Fruit fly (Drosophila melanogaster) whole organism, embryonic: ENCODE results near the gene CG7518.

Source experiments
- Bgb ChIP-seq: fragments of 200-800 bp; sonication (Bioruptor generic); IDR thresholded peaks from 2 replicates; pipeline ENCODE4 v1.3.6; 2022; ENCODE audit warnings: missing biosample characterization, missing genetic modification characterization; ENCODE audit not compliant: partially characterized antibody
- CG10654 ChIP-seq: fragments of 200-800 bp; sonication (Bioruptor generic); optimal IDR thresholded peaks from 2 replicates; lab custom pipeline; 2016; ENCODE audit warnings: missing biosample characterization, missing genetic modification characterization
- CG11504 ChIP-seq: fragments of 200-800 bp; sonication (Bioruptor generic); optimal IDR thresholded peaks from 3 replicates; lab custom pipeline; 2019; ENCODE audit warnings: missing biosample characterization, mild to moderate bottlenecking, missing genetic modification characterization, moderate library complexity
- CG11696 ChIP-seq: fragments of 200-800 bp; sonication (Bioruptor generic); IDR thresholded peaks from 2 replicates; pipeline ENCODE4 v1.3.6; 2022; ENCODE audit warnings: missing biosample characterization, missing genetic modification characterization
- CG12391 ChIP-seq: fragments of 200-800 bp; sonication (Bioruptor generic); optimal IDR thresholded peaks from 3 replicates; lab custom pipeline; 2018; ENCODE audit warnings: missing biosample characterization, mild to moderate bottlenecking, missing genetic modification characterization, moderate library complexity
- CG13123 ChIP-seq: fragments of 200-800 bp; sonication (Bioruptor generic); optimal IDR thresholded peaks from 2 replicates; lab custom pipeline; 2016; ENCODE audit warnings: missing biosample characterization, missing genetic modification characterization
- CG14441 ChIP-seq: fragments of 200-800 bp; sonication (Bioruptor generic); IDR thresholded peaks from 2 replicates; pipeline ENCODE4 v1.3.6; 2022; ENCODE audit warnings: missing biosample characterization, missing genetic modification characterization
- CG14667 ChIP-seq: fragments of 200-800 bp; sonication (Bioruptor generic); IDR thresholded peaks from 2 replicates; pipeline ENCODE4 v1.3.6; 2022; ENCODE audit warnings: missing biosample characterization, missing genetic modification characterization
- CG14965 ChIP-seq: fragments of 200-800 bp; sonication (Bioruptor generic); optimal IDR thresholded peaks from 2 replicates; lab custom pipeline; 2016; ENCODE audit warnings: missing biosample characterization, missing genetic modification characterization, borderline replicate concordance
- CG1647 ChIP-seq: fragments of 200-800 bp; sonication (Bioruptor generic); optimal IDR thresholded peaks from 3 replicates; lab custom pipeline; 2016; ENCODE audit warnings: missing biosample characterization, missing genetic modification characterization
- CG17385 ChIP-seq: fragments of 200-800 bp; sonication (Bioruptor generic); optimal IDR thresholded peaks from 3 replicates; lab custom pipeline; 2018; ENCODE audit warnings: missing biosample characterization, mild to moderate bottlenecking, missing genetic modification characterization
- CG2199 ChIP-seq: fragments of 200-800 bp; sonication (Bioruptor generic); IDR thresholded peaks from 3 replicates; pipeline ENCODE4 v1.3.6; 2022; ENCODE audit warnings: missing biosample characterization, missing genetic modification characterization
- CG2678 ChIP-seq: fragments of 200-800 bp; sonication (Bioruptor generic); optimal IDR thresholded peaks from 3 replicates; lab custom pipeline; 2019; ENCODE audit warnings: missing biosample characterization, mild to moderate bottlenecking, missing genetic modification characterization, moderate library complexity
- CG31441 ChIP-seq: fragments of 200-800 bp; sonication (Bioruptor generic); IDR thresholded peaks from 2 replicates; pipeline ENCODE4 v1.3.6; 2022; ENCODE audit warnings: missing biosample characterization, missing genetic modification characterization
- CG32767 ChIP-seq: fragments of 200-800 bp; sonication (Bioruptor generic); IDR thresholded peaks from 2 replicates; pipeline ENCODE4 v1.3.6; 2022; ENCODE audit warnings: missing biosample characterization, missing genetic modification characterization
- CG43689 ChIP-seq: fragments of 200-800 bp; sonication (Bioruptor generic); IDR thresholded peaks from 2 replicates; pipeline ENCODE4 v1.3.6; 2022; ENCODE audit warnings: missing biosample characterization, missing genetic modification characterization
- CG4707 ChIP-seq: fragments of 200-800 bp; sonication (Bioruptor generic); optimal IDR thresholded peaks from 2 replicates; lab custom pipeline; 2018; ENCODE audit warnings: missing biosample characterization, mild to moderate bottlenecking, missing genetic modification characterization, moderate library complexity
- CG4730 ChIP-seq: fragments of 200-800 bp; sonication (Bioruptor generic); IDR thresholded peaks from 2 replicates; pipeline ENCODE4 v1.3.6; 2022; ENCODE audit warnings: missing biosample characterization, missing genetic modification characterization
- CG7963 ChIP-seq: fragments of 200-800 bp; sonication (Bioruptor generic); IDR thresholded peaks from 3 replicates; pipeline ENCODE4 v1.3.6; 2022; ENCODE audit warnings: missing biosample characterization, missing genetic modification characterization; ENCODE audit not compliant: partially characterized antibody
- CG8388 ChIP-seq: fragments of 200-800 bp; sonication (Bioruptor generic); optimal IDR thresholded peaks from 2 replicates; lab custom pipeline; 2019; ENCODE audit warnings: missing biosample characterization, mild to moderate bottlenecking, missing genetic modification characterization, moderate library complexity
- CG8924 ChIP-seq: fragments of 200-800 bp; optimal IDR thresholded peaks from 3 replicates; lab custom pipeline; 2019; ENCODE audit warnings: missing biosample characterization, mild to moderate bottlenecking, missing genetic modification characterization, moderate library complexity
- Doc2 ChIP-seq: fragments of 200-800 bp; sonication (Bioruptor generic); IDR thresholded peaks from 2 replicates; pipeline ENCODE4 v1.3.6; 2022; ENCODE audit warnings: missing biosample characterization, missing genetic modification characterization
- GATAe ChIP-seq: fragments of 200-800 bp; sonication (Bioruptor generic); conservative IDR thresholded peaks from 2 replicates; pipeline ENCODE4 v1.3.6; 2022; ENCODE audit warnings: missing biosample characterization, missing genetic modification characterization
- Hey ChIP-seq: fragments of 200-800 bp; sonication (Bioruptor generic); optimal IDR thresholded peaks from 3 replicates; lab custom pipeline; 2018; ENCODE audit warnings: missing biosample characterization, mild to moderate bottlenecking, missing genetic modification characterization
- Hmx ChIP-seq: fragments of 200-800 bp; sonication (Bioruptor generic); optimal IDR thresholded peaks from 2 replicates; lab custom pipeline; 2016; ENCODE audit warnings: missing biosample characterization, missing genetic modification characterization
- Mrtf ChIP-seq: fragments of 200-800 bp; sonication (Bioruptor generic); IDR thresholded peaks from 3 replicates; pipeline ENCODE4 v1.3.6; 2022; ENCODE audit warnings: missing biosample characterization, missing genetic modification characterization
- PHDP ChIP-seq: fragments of 200-800 bp; sonication (Bioruptor generic); optimal IDR thresholded peaks from 3 replicates; lab custom pipeline; 2018; ENCODE audit warnings: missing biosample characterization, mild to moderate bottlenecking, missing genetic modification characterization, moderate library complexity
- Rfx ChIP-seq: fragments of 200-800 bp; sonication (Bioruptor generic); IDR thresholded peaks from 2 replicates; pipeline ENCODE4 v1.3.6; 2022; ENCODE audit warnings: missing biosample characterization, missing genetic modification characterization
- Rx ChIP-seq: fragments of 200-800 bp; sonication (Bioruptor generic); IDR thresholded peaks from 2 replicates; pipeline ENCODE4 v1.3.6; 2022; ENCODE audit warnings: missing biosample characterization, missing genetic modification characterization
- Ssrp ChIP-seq: fragments of 200-800 bp; sonication (Bioruptor generic); optimal IDR thresholded peaks from 2 replicates; lab custom pipeline; 2018; ENCODE audit warnings: missing biosample characterization, mild to moderate bottlenecking, missing genetic modification characterization, moderate library complexity
- Tbp ChIP-seq: fragments of >200 bp; optimal IDR thresholded peaks from 2 replicates; lab custom pipeline; 2018; ENCODE audit warnings: missing biosample characterization, missing genetic modification characterization
- amos ChIP-seq: fragments of 200-800 bp; sonication (Bioruptor generic); IDR thresholded peaks from 2 replicates; pipeline ENCODE4 v1.3.6; 2022; ENCODE audit warnings: missing biosample characterization, missing genetic modification characterization; ENCODE audit not compliant: partially characterized antibody
- az2 ChIP-seq: fragments of 200-800 bp; sonication (Bioruptor generic); optimal IDR thresholded peaks from 3 replicates; lab custom pipeline; 2016; ENCODE audit warnings: missing biosample characterization, missing genetic modification characterization
- cas ChIP-seq: fragments of 200-800 bp; sonication (Bioruptor generic); IDR thresholded peaks from 2 replicates; pipeline ENCODE4 v1.3.6; 2022; ENCODE audit warnings: missing biosample characterization, missing genetic modification characterization
- corto ChIP-seq: fragments of 200-800 bp; sonication (Bioruptor generic); optimal IDR thresholded peaks from 2 replicates; lab custom pipeline; 2016; ENCODE audit warnings: missing biosample characterization, mild to moderate bottlenecking, missing genetic modification characterization, moderate library complexity
- fd3F ChIP-seq: fragments of 200-800 bp; sonication (Bioruptor generic); optimal IDR thresholded peaks from 2 replicates; lab custom pipeline; 2018; ENCODE audit warnings: missing biosample characterization, mild to moderate bottlenecking, missing genetic modification characterization, moderate library complexity
- gt ChIP-seq: fragments of 200-800 bp; sonication (Bioruptor generic); IDR thresholded peaks from 2 replicates; pipeline ENCODE4 v1.3.6; 2022; ENCODE audit warnings: missing biosample characterization, missing genetic modification characterization
- h ChIP-seq: fragments of >200 bp; optimal IDR thresholded peaks from 2 replicates; lab custom pipeline; 2017
- hb ChIP-seq: fragments of 200-800 bp; sonication (Bioruptor generic); IDR thresholded peaks from 3 replicates; pipeline ENCODE4 v1.3.6; 2022; ENCODE audit warnings: missing biosample characterization, missing genetic modification characterization; ENCODE audit not compliant: partially characterized antibody
- insv ChIP-seq, 2 experiments: fragments of 200-800 bp; sonication (Bioruptor generic); optimal IDR thresholded peaks; 3 replicates each; lab custom pipeline; 2016 to 2018; ENCODE audit warnings: missing biosample characterization in 2 of 2, missing genetic modification characterization in 2 of 2
- inv ChIP-seq: fragments of 200-800 bp; sonication (Bioruptor generic); IDR thresholded peaks from 2 replicates; pipeline ENCODE4 v1.3.6; 2022; ENCODE audit warnings: missing biosample characterization, missing genetic modification characterization; ENCODE audit not compliant: partially characterized antibody
- lola ChIP-seq, 3 experiments: fragments of >200 bp in 2 of 3; fragments of 200-800 bp in 1 of 3; sonication (Bioruptor generic) in 1 of 3; optimal IDR thresholded peaks; 2 replicates each; lab custom pipeline; 2017 to 2019; ENCODE audit warnings: missing biosample characterization in 3 of 3, missing genetic modification characterization in 3 of 3, mild to moderate bottlenecking in 1 of 3, moderate library complexity in 1 of 3
- lov ChIP-seq, 2 experiments: fragments of 200-800 bp in 1 of 2; fragments of >200 bp in 1 of 2; sonication (Bioruptor generic) in 1 of 2; IDR thresholded peaks in 1 of 2; optimal IDR thresholded peaks in 1 of 2; 2 replicates in 1 of 2; 3 replicates in 1 of 2; pipeline versions ENCODE4 v1.3.6 to Lab custom; 2017 to 2022; ENCODE audit warnings: missing biosample characterization in 1 of 2, missing genetic modification characterization in 1 of 2
- pho ChIP-seq: fragments of 200-800 bp; sonication (Bioruptor generic); optimal IDR thresholded peaks from 2 replicates; lab custom pipeline; 2016; ENCODE audit warnings: missing biosample characterization, missing genetic modification characterization
- psq ChIP-seq: fragments of 200-800 bp; sonication (Bioruptor generic); optimal IDR thresholded peaks from 2 replicates; lab custom pipeline; 2017; ENCODE audit warnings: missing biosample characterization, missing genetic modification characterization
- sc ChIP-seq, 3 experiments: fragments of >200 bp in 2 of 3; fragments of 200-800 bp in 1 of 3; sonication (Bioruptor generic) in 1 of 3; optimal IDR thresholded peaks; 2 replicates in 2 of 3; 3 replicates in 1 of 3; lab custom pipeline; 2017; ENCODE audit warnings: mild to moderate bottlenecking in 1 of 3, missing biosample characterization in 1 of 3, missing genetic modification characterization in 1 of 3, missing genetic modification reagents in 1 of 3
- vfl ChIP-seq: fragments of 200-800 bp; sonication (Bioruptor generic); optimal IDR thresholded peaks from 2 replicates; lab custom pipeline; 2016; ENCODE audit warnings: missing biosample characterization, missing genetic modification characterization
- wor ChIP-seq: fragments of 200-800 bp; sonication (Bioruptor generic); IDR thresholded peaks from 2 replicates; pipeline ENCODE4 v1.3.6; 2022; ENCODE audit warnings: missing biosample characterization, missing genetic modification characterization

CG7518 gene

DNA sequence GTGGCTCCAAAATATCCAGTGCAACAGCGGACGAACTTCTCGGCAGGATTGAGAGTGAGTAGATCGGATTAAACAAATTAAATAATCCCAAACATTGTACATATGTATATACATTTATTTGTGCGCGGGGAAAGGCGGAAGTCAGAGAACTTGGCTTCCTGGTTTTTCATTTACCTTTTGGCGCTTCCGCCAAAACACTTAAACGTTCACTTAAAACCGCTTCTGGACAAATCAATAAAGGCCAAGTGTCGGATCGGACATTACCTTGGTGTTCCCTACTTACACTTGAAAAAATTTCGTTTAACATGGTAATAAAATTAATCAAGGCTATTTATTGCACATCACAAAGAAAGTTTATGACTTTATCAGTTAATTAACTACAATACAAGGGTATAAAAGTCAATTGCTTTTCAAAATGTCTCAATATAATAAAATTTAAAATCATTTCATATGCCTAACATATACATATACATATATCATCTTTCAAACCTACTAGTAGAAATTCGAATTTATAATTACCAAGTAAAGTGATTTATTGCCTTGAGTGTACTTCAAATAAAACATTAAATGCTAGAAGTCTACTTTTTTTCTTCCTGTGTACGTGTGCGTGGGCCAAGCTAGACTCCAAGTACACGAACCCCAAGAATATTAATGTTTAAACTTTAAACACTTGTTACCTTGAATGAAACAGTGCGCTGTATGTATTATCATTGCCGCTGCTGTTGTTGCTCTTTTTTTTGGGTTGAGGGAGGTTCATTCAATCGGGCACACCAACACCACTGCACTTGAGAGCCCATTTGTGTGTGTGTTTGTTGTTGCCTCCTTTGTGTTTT is 16.3 kb upstream of the CG7518 start (continued):
- peak; percentile 59 for TF ChIP-seq CG8924 (tag; lab: Kevin White, UChicago)
- no peak for TF ChIP-seq cas (GFP tag; lab: Robert Waterston, UW)
- TF ChIP-seq Mrtf, result peak; percentile 59; the same call in 1 of the 3 replicates
- TF ChIP-seq CG10654 (GFP tag; lab: Kevin White, UChicago), result peak; percentile 58
- TF ChIP-seq CG2678 (tag; lab: Kevin White, UChicago), result peak; percentile 85
- TF ChIP-seq CG32767 (GFP tag; lab: Robert Waterston, UW), result no peak
- TF ChIP-seq lola (GFP tag; optimal IDR thresholded peaks at IDR 0.05; lab: Kevin White, UChicago), result peak in 2 of 3 experiments; percentile 65 to 68
- no peak for TF ChIP-seq CG14965 (GFP tag; lab: Kevin White, UChicago)
- no peak for TF ChIP-seq vfl (GFP tag; lab: Kevin White, UChicago)
- peak; percentile 69 for TF ChIP-seq Rfx
- no peak for TF ChIP-seq CG13123 (GFP tag; lab: Kevin White, UChicago)
- peak; percentile 85 for TF ChIP-seq CG11504 (tag; lab: Kevin White, UChicago)
- no peak for TF ChIP-seq lov (optimal IDR thresholded peaks at IDR 0.05; lab: Kevin White, UChicago)
- TF ChIP-seq lov (GFP tag; IDR thresholded peaks at IDR 0.05; lab: Robert Waterston, UW), result 0 out of 3 replicates have a peak, but pooled peaks have one; percentile 7
- peak; percentile 50 for TF ChIP-seq Ssrp
- TF ChIP-seq Bgb (GFP tag; lab: Robert Waterston, UW), result no peak
- no peak; the same call in 1 of the 2 replicates for TF ChIP-seq CG31441
- TF ChIP-seq CG2199 (GFP tag; lab: Robert Waterston, UW), result peak; percentile 25; the same call in 1 of the 3 replicates
- no peak for TF ChIP-seq psq (GFP tag; lab: Kevin White, UChicago)
- TF ChIP-seq Rx (GFP tag; lab: Robert Waterston, UW), result peak; percentile 34; the same call in 1 of the 2 replicates
- no peak for TF ChIP-seq Doc2 (GFP tag; lab: Robert Waterston, UW)
- no peak for TF ChIP-seq CG7963 (GFP tag; lab: Robert Waterston, UW)
- no peak for TF ChIP-seq Hey
- TF ChIP-seq CG11696 (GFP tag; lab: Robert Waterston, UW), result peak; percentile 91
- peak; percentile 55 for TF ChIP-seq fd3F (GFP tag; lab: Kevin White, UChicago)
- TF ChIP-seq CG1647 (GFP tag; lab: Kevin White, UChicago), result peak; percentile 11
- no peak for TF ChIP-seq CG4707 (GFP tag; lab: Kevin White, UChicago)
- TF ChIP-seq hb (GFP tag; lab: Robert Waterston, UW), result no peak
- TF ChIP-seq CG14441, result peak; percentile 50
- TF ChIP-seq Tbp (GFP tag; lab: Kevin White, UChicago), result no peak
- no peak for TF ChIP-seq pho (GFP tag; lab: Kevin White, UChicago)
- TF ChIP-seq Hmx (GFP tag; lab: Kevin White, UChicago), result no peak
- TF ChIP-seq gt (GFP tag; lab: Robert Waterston, UW), result no peak
- peak; percentile 52; the same call in 1 of the 2 replicates for TF ChIP-seq CG14667 (GFP tag; lab: Robert Waterston, UW)
- TF ChIP-seq h, result no peak
- no peak for TF ChIP-seq CG4730
- no peak for TF ChIP-seq sc (optimal IDR thresholded peaks at IDR 0.05; lab: Kevin White, UChicago)
- no peak for TF ChIP-seq sc (GFP tag; optimal IDR thresholded peaks at IDR 0.05; lab: Kevin White, UChicago)
- TF ChIP-seq insv (GFP tag; optimal IDR thresholded peaks at IDR 0.05; lab: Kevin White, UChicago), result no peak
- peak; percentile 70 for TF ChIP-seq CG12391 (tag; lab: Kevin White, UChicago)
- TF ChIP-seq corto (GFP tag; lab: Kevin White, UChicago), result no peak
- TF ChIP-seq amos (GFP tag; lab: Robert Waterston, UW), result no peak
- no peak for TF ChIP-seq CG43689
- TF ChIP-seq inv (GFP tag; lab: Robert Waterston, UW), result no peak
- 0 out of 2 replicates have a peak, but pooled peaks have one; percentile 20 for TF ChIP-seq wor (GFP tag; lab: Robert Waterston, UW)
- TF ChIP-seq PHDP (tag; lab: Kevin White, UChicago), result peak; percentile 67
- TF ChIP-seq GATAe (GFP tag; lab: Robert Waterston, UW), result no peak
- TF ChIP-seq CG17385, result peak; percentile 54
- TF ChIP-seq CG8388 (GFP tag; lab: Kevin White, UChicago), result peak; percentile 61
- peak; percentile 64 for TF ChIP-seq az2 (GFP tag; lab: Kevin White, UChicago)
